Worm (Caenorhabditis elegans) whole organism, L4 larva: ENCODE data around the gene hyl-1.

Experiments
- ama-1 ChIP-seq: fragments of 150-350 bp; optimal IDR thresholded peaks from 2 replicates; lab custom pipeline; 2014; ENCODE audit warnings: inconsistent platforms, mixed read lengths
- ceh-82 ChIP-seq: sonication (generic microtip); optimal IDR thresholded peaks from 2 replicates; lab custom pipeline; 2017; ENCODE audit warnings: missing biosample characterization, missing genetic modification characterization
- lsy-2 ChIP-seq, 2 experiments: fragments of 150-350 bp in 1 of 2; sonication (generic microtip) in 1 of 2; optimal IDR thresholded peaks; 2 replicates each; lab custom pipeline; 2014 to 2017; ENCODE audit warnings: missing biosample characterization in 2 of 2, missing genetic modification characterization in 2 of 2
- mep-1 ChIP-seq: fragments of 150-350 bp; sonication (generic microtip); optimal IDR thresholded peaks from 3 replicates; lab custom pipeline; 2014; ENCODE audit warnings: missing biosample characterization, missing genetic modification characterization
- nhr-237 ChIP-seq: sonication (generic microtip); optimal IDR thresholded peaks from 2 replicates; lab custom pipeline; 2017; ENCODE audit warnings: missing biosample characterization, missing genetic modification characterization
- saeg-2 ChIP-seq: fragments of 200-800 bp; sonication (Bioruptor generic); IDR thresholded peaks from 2 replicates; pipeline ENCODE4 v1.3.6; 2022; ENCODE audit warnings: missing genetic modification reagents, missing genetic modification characterization, missing compliant biosample characterization
- skn-1 ChIP-seq: fragments of 150-350 bp; optimal IDR thresholded peaks from 2 replicates; lab custom pipeline; 2014; ENCODE audit warnings: missing biosample characterization, missing genetic modification characterization

- TF ChIP-seq skn-1 (tag; lab: Kevin White, UChicago) (no peak), saeg-2 (GFP tag; lab: Robert Waterston, UW) (no peak), lsy-2 (tag; optimal IDR thresholded peaks at IDR 0.05; lab: Kevin White, UChicago) (no peak), ceh-82 (tag; lab: Kevin White, UChicago) (no peak), mep-1 (tag; lab: Kevin White, UChicago) (no peak), nhr-237 (tag; lab: Kevin White, UChicago) (no peak), ama-1 (no peak)
Measured at ce11 chrIV:8571138-8571537, 32.2 kb downstream of the hyl-1 start, which contains the start of gene Y59H11AM.1.
